Worm (Caenorhabditis elegans) whole organism, L4 larva: ENCODE measurements around the gene srx-19.

Experiments used
- F10B5.3 ChIP-seq: sonication (generic microtip); optimal IDR thresholded peaks from 2 replicates; lab custom pipeline; 2016; ENCODE audit warnings: mild to moderate bottlenecking, missing genetic modification characterization, missing compliant biosample characterization
- F26F4.8 ChIP-seq: fragments of 200-800 bp; sonication (Bioruptor generic); conservative IDR thresholded peaks from 2 replicates; pipeline ENCODE4 v1.3.6; 2022; ENCODE audit warnings: missing genetic modification characterization, missing compliant biosample characterization
- F37D6.2 ChIP-seq: sonication (generic microtip); optimal IDR thresholded peaks from 2 replicates; lab custom pipeline; 2016; ENCODE audit warnings: mild to moderate bottlenecking, missing genetic modification characterization, missing compliant biosample characterization
- T20F7.1 ChIP-seq: fragments of 200-800 bp; sonication (Bioruptor generic); optimal IDR thresholded peaks from 2 replicates; lab custom pipeline; 2018; ENCODE audit warnings: mild to moderate bottlenecking, missing genetic modification characterization, missing compliant biosample characterization
- Y105C5A.15 ChIP-seq: fragments of 200-800 bp; sonication (Bioruptor generic); IDR thresholded peaks from 2 replicates; pipeline ENCODE4 v1.3.6; 2022; ENCODE audit warnings: missing genetic modification characterization, missing compliant biosample characterization
- Y48G9A.11 ChIP-seq: fragments of 200-800 bp; sonication (Bioruptor generic); IDR thresholded peaks from 2 replicates; pipeline ENCODE4 v1.3.6; 2022; ENCODE audit warnings: missing genetic modification reagents, missing genetic modification characterization, missing compliant biosample characterization
- Y5F2A.4 ChIP-seq: fragments of 200-800 bp; sonication (Bioruptor generic); optimal IDR thresholded peaks from 2 replicates; lab custom pipeline; 2018; ENCODE audit warnings: mild to moderate bottlenecking, missing genetic modification characterization, missing compliant biosample characterization
- Y75B8A.6 ChIP-seq: fragments of 200-800 bp; sonication (Bioruptor generic); IDR thresholded peaks from 2 replicates; pipeline ENCODE4 v1.3.6; 2022; ENCODE audit warnings: missing genetic modification reagents, missing genetic modification characterization, missing compliant biosample characterization
- ama-1 ChIP-seq: fragments of 150-350 bp; optimal IDR thresholded peaks from 2 replicates; lab custom pipeline; 2014; ENCODE audit warnings: inconsistent platforms, mixed read lengths
- arid-1 ChIP-seq: fragments of 200-800 bp; sonication (Bioruptor generic); conservative IDR thresholded peaks from 2 replicates; pipeline ENCODE4 v1.3.6; 2022; ENCODE audit warnings: missing genetic modification reagents, missing genetic modification characterization, missing compliant biosample characterization
- attf-4 ChIP-seq: sonication (generic microtip); optimal IDR thresholded peaks from 3 replicates; lab custom pipeline; 2017; ENCODE audit warnings: missing biosample characterization, missing genetic modification characterization
- ceh-20 ChIP-seq: fragments of 200-800 bp; sonication (Bioruptor generic); IDR thresholded peaks from 2 replicates; pipeline ENCODE4 v1.3.6; 2022; ENCODE audit warnings: missing genetic modification reagents, missing genetic modification characterization, missing compliant biosample characterization
- ceh-28 ChIP-seq: fragments of 150-350 bp; optimal IDR thresholded peaks from 2 replicates; lab custom pipeline; 2014; ENCODE audit warnings: missing biosample characterization, missing genetic modification reagents, missing genetic modification characterization
- ceh-32 ChIP-seq: sonication (generic microtip); optimal IDR thresholded peaks from 2 replicates; lab custom pipeline; 2016; ENCODE audit warnings: mild to moderate bottlenecking, missing genetic modification characterization, missing compliant biosample characterization; ENCODE audit not compliant: poor library complexity
- ces-1 ChIP-seq: fragments of 150-350 bp; sonication (generic microtip); optimal IDR thresholded peaks from 4 replicates; lab custom pipeline; 2014; ENCODE audit warnings: missing biosample characterization, missing genetic modification reagents, missing genetic modification characterization
- ctbp-1 ChIP-seq: fragments of 200-800 bp; sonication (Bioruptor generic); IDR thresholded peaks from 2 replicates; pipeline ENCODE4 v1.3.6; 2022; ENCODE audit warnings: missing genetic modification reagents, missing genetic modification characterization, missing compliant biosample characterization
- daf-12 ChIP-seq: fragments of 150-350 bp; optimal IDR thresholded peaks from 2 replicates; lab custom pipeline; 2014; ENCODE audit warnings: missing biosample characterization, missing genetic modification reagents, missing genetic modification characterization
- daf-16 ChIP-seq, 3 experiments: sonication (generic microtip); optimal IDR thresholded peaks; 2 replicates each; lab custom pipeline; 2016 to 2017; ENCODE audit warnings: missing genetic modification characterization in 3 of 3, missing genetic modification reagents in 3 of 3, mild to moderate bottlenecking in 2 of 3, missing compliant biosample characterization in 2 of 3, missing biosample characterization in 1 of 3, moderate library complexity in 1 of 3
- daf-19 ChIP-seq: fragments of 200-800 bp; sonication (Bioruptor generic); conservative IDR thresholded peaks from 2 replicates; pipeline ENCODE4 v1.3.6; 2022; ENCODE audit warnings: missing genetic modification characterization, missing compliant biosample characterization
- dmd-8 ChIP-seq: fragments of 200-800 bp; sonication (Bioruptor generic); IDR thresholded peaks from 2 replicates; pipeline ENCODE4 v1.3.6; 2022; ENCODE audit warnings: missing genetic modification characterization, missing compliant biosample characterization
- dve-1 ChIP-seq: sonication (generic microtip); optimal IDR thresholded peaks from 2 replicates; lab custom pipeline; 2017; ENCODE audit warnings: antibody characterized with exemption, mild to moderate bottlenecking, missing genetic modification characterization, missing compliant biosample characterization; ENCODE audit not compliant: insufficient read depth
- hif-1 ChIP-seq, 2 experiments: sonication (generic microtip); optimal IDR thresholded peaks; 2 replicates each; lab custom pipeline; 2016 to 2017; ENCODE audit warnings: missing compliant biosample characterization in 2 of 2, missing genetic modification characterization in 2 of 2, missing genetic modification reagents in 2 of 2, missing genotype in 2 of 2, mild to moderate bottlenecking in 1 of 2
- hlh-11 ChIP-seq: fragments of 200-800 bp; sonication (Bioruptor generic); optimal IDR thresholded peaks from 2 replicates; lab custom pipeline; 2018; ENCODE audit warnings: mild to moderate bottlenecking, missing genetic modification characterization, missing compliant biosample characterization
- hmg-1.1 ChIP-seq: fragments of 200-800 bp; sonication (Bioruptor generic); IDR thresholded peaks from 2 replicates; pipeline ENCODE4 v1.3.6; 2022; ENCODE audit warnings: missing genetic modification reagents, missing genetic modification characterization, missing compliant biosample characterization
- lin-1 ChIP-seq: fragments of 200-800 bp; sonication (Bioruptor generic); IDR thresholded peaks from 2 replicates; pipeline ENCODE4 v1.3.6; 2022; ENCODE audit warnings: missing genetic modification reagents, missing genetic modification characterization, missing compliant biosample characterization
- lin-13 ChIP-seq: fragments of 150-350 bp; optimal IDR thresholded peaks from 2 replicates; lab custom pipeline; 2014; ENCODE audit warnings: missing biosample characterization, missing genetic modification reagents, missing genetic modification characterization
- lin-38 ChIP-seq: fragments of 200-800 bp; sonication (Bioruptor generic); IDR thresholded peaks from 2 replicates; pipeline ENCODE4 v1.3.6; 2022; ENCODE audit warnings: missing genetic modification reagents, missing genetic modification characterization, missing compliant biosample characterization
- lin-39 ChIP-seq: fragments of 150-350 bp; optimal IDR thresholded peaks from 2 replicates; lab custom pipeline; 2014; ENCODE audit warnings: missing biosample characterization, missing genetic modification reagents, missing genetic modification characterization
- lir-3 ChIP-seq: sonication (generic microtip); optimal IDR thresholded peaks from 2 replicates; lab custom pipeline; 2016; ENCODE audit warnings: mild to moderate bottlenecking, missing genetic modification characterization, missing compliant biosample characterization
- lsy-2 ChIP-seq, 2 experiments: fragments of 150-350 bp in 1 of 2; sonication (generic microtip) in 1 of 2; optimal IDR thresholded peaks; 2 replicates each; lab custom pipeline; 2014 to 2017; ENCODE audit warnings: missing biosample characterization in 2 of 2, missing genetic modification characterization in 2 of 2
- madf-9 ChIP-seq: fragments of 200-800 bp; sonication (Bioruptor generic); conservative IDR thresholded peaks from 2 replicates; pipeline ENCODE4 v1.3.6; 2022; ENCODE audit warnings: missing genetic modification reagents, missing genetic modification characterization, missing compliant biosample characterization
- mep-1 ChIP-seq: fragments of 150-350 bp; sonication (generic microtip); optimal IDR thresholded peaks from 3 replicates; lab custom pipeline; 2014; ENCODE audit warnings: missing biosample characterization, missing genetic modification characterization
- mxl-3 ChIP-seq: fragments of 200-800 bp; sonication (Bioruptor generic); optimal IDR thresholded peaks from 2 replicates; lab custom pipeline; 2018; ENCODE audit warnings: mild to moderate bottlenecking, missing genetic modification characterization, missing compliant biosample characterization
- nhr-11 ChIP-seq: fragments of 150-350 bp; optimal IDR thresholded peaks from 2 replicates; lab custom pipeline; 2014; ENCODE audit warnings: missing biosample characterization, missing genetic modification characterization
- nhr-237 ChIP-seq: sonication (generic microtip); optimal IDR thresholded peaks from 2 replicates; lab custom pipeline; 2017; ENCODE audit warnings: missing biosample characterization, missing genetic modification characterization
- nhr-25 ChIP-seq: sonication (generic microtip); optimal IDR thresholded peaks from 2 replicates; lab custom pipeline; 2017; ENCODE audit warnings: missing genetic modification characterization, mild to moderate bottlenecking, missing compliant biosample characterization, antibody characterized with exemption, moderate library complexity, borderline replicate concordance; ENCODE audit not compliant: insufficient read depth
- nhr-41 ChIP-seq: fragments of 200-800 bp; sonication (Bioruptor generic); IDR thresholded peaks from 2 replicates; pipeline ENCODE4 v1.3.6; 2022; ENCODE audit warnings: missing genetic modification reagents, missing genetic modification characterization, missing compliant biosample characterization
- pha-4 ChIP-seq, 2 experiments: fragments of 150-350 bp in 1 of 2; fragments of 200-800 bp in 1 of 2; sonication (Bioruptor generic) in 1 of 2; IDR thresholded peaks in 1 of 2; optimal IDR thresholded peaks in 1 of 2; 2 replicates each; pipeline versions ENCODE4 v1.3.6 to Lab custom; 2014 to 2022; ENCODE audit warnings: missing genetic modification characterization in 2 of 2, missing genetic modification reagents in 2 of 2, missing biosample characterization in 1 of 2, missing compliant biosample characterization in 1 of 2
- php-3 ChIP-seq: fragments of 200-800 bp; sonication (Bioruptor generic); IDR thresholded peaks from 2 replicates; pipeline ENCODE4 v1.3.6; 2022; ENCODE audit warnings: missing genetic modification reagents, missing genetic modification characterization, missing compliant biosample characterization
- rbr-2 ChIP-seq: sonication (generic microtip); optimal IDR thresholded peaks from 2 replicates; lab custom pipeline; 2016; ENCODE audit warnings: missing genotype, missing genetic modification characterization, missing compliant biosample characterization
- skn-1 ChIP-seq: fragments of 150-350 bp; optimal IDR thresholded peaks from 2 replicates; lab custom pipeline; 2014; ENCODE audit warnings: missing biosample characterization, missing genetic modification characterization
- snpc-1.2 ChIP-seq: fragments of 200-800 bp; sonication (Bioruptor generic); IDR thresholded peaks from 2 replicates; pipeline ENCODE4 v1.3.6; 2022; ENCODE audit warnings: missing genetic modification reagents, missing genetic modification characterization, missing compliant biosample characterization
- snpc-4 ChIP-seq: fragments of 150-350 bp; optimal IDR thresholded peaks from 2 replicates; lab custom pipeline; 2014; ENCODE audit warnings: missing biosample characterization, missing genetic modification characterization
- spr-1 ChIP-seq: sonication (generic microtip); optimal IDR thresholded peaks from 2 replicates; lab custom pipeline; 2016; ENCODE audit warnings: mild to moderate bottlenecking, missing genetic modification characterization, missing compliant biosample characterization
- unc-130 ChIP-seq: sonication (generic microtip); optimal IDR thresholded peaks from 2 replicates; lab custom pipeline; 2016; ENCODE audit warnings: missing genetic modification reagents, missing genetic modification characterization, missing compliant biosample characterization
- vab-7 ChIP-seq: fragments of 200-800 bp; sonication (Bioruptor generic); IDR thresholded peaks from 2 replicates; pipeline ENCODE4 v1.3.6; 2022; ENCODE audit warnings: missing genetic modification reagents, missing genetic modification characterization, missing compliant biosample characterization
- zag-1 ChIP-seq: fragments of 150-350 bp; optimal IDR thresholded peaks from 2 replicates; lab custom pipeline; 2014; ENCODE audit warnings: missing biosample characterization, missing genetic modification characterization
- zfp-2 ChIP-seq: sonication (generic microtip); optimal IDR thresholded peaks from 2 replicates; lab custom pipeline; 2016; ENCODE audit warnings: mild to moderate bottlenecking, missing genetic modification characterization, missing compliant biosample characterization
- zip-11 ChIP-seq: fragments of 200-800 bp; sonication (Bioruptor generic); IDR thresholded peaks from 2 replicates; pipeline ENCODE4 v1.3.6; 2022; ENCODE audit warnings: missing genetic modification characterization, missing compliant biosample characterization
- ztf-11 ChIP-seq: fragments of 150-350 bp; optimal IDR thresholded peaks from 2 replicates; lab custom pipeline; 2014; ENCODE audit warnings: missing biosample characterization, missing genetic modification characterization

srx-19 gene

ce11 chrIV:6839091-6839522 is 34.0 kb upstream of the srx-19 start (continued):
- TF ChIP-seq hmg-1.1, result peak; percentile 79
- peak; percentile 84 for TF ChIP-seq ctbp-1 (GFP tag; lab: Robert Waterston, UW)
- TF ChIP-seq F37D6.2 (tag; lab: Kevin White, UChicago), result peak; percentile 51
- peak; percentile 85 for TF ChIP-seq nhr-11 (tag; lab: Kevin White, UChicago)
- peak; percentile 27; the same call in 1 of the 2 replicates for TF ChIP-seq vab-7 (GFP tag; lab: Robert Waterston, UW)
- no peak for TF ChIP-seq lin-39 (tag; lab: Kevin White, UChicago)
- TF ChIP-seq ztf-11, result no peak
- no peak for TF ChIP-seq nhr-237 (tag; lab: Kevin White, UChicago)
- TF ChIP-seq lin-1, result 0 out of 2 replicates have a peak, but pooled peaks have one; percentile 37
- TF ChIP-seq daf-19 (GFP tag; lab: Robert Waterston, UW), result no peak
- no peak for TF ChIP-seq zip-11 (GFP tag; lab: Robert Waterston, UW)
- peak; percentile 45; the same call in 1 of the 2 replicates for TF ChIP-seq lin-38 (GFP tag; lab: Robert Waterston, UW)
- no peak for TF ChIP-seq ces-1 (GFP tag; lab: Kevin White, UChicago)
- TF ChIP-seq skn-1 (tag; lab: Kevin White, UChicago), result no peak
- no peak for TF ChIP-seq dmd-8 (GFP tag; lab: Robert Waterston, UW)
- peak in 1 of 2 experiments; percentile 54 for TF ChIP-seq daf-16 (GFP tag; optimal IDR thresholded peaks at IDR 0.05; lab: Kevin White, UChicago)
- TF ChIP-seq daf-16 (tag; optimal IDR thresholded peaks at IDR 0.05; lab: Kevin White, UChicago), result peak; percentile 83
- no peak for TF ChIP-seq attf-4 (tag; lab: Kevin White, UChicago)
- TF ChIP-seq mxl-3 (GFP tag; lab: Kevin White, UChicago), result no peak
- TF ChIP-seq Y105C5A.15, result no peak
- peak; percentile 82 for TF ChIP-seq rbr-2
- no peak for TF ChIP-seq lin-13 (GFP tag; lab: Kevin White, UChicago)
- TF ChIP-seq unc-130 (GFP tag; lab: Kevin White, UChicago), result no peak
- TF ChIP-seq mep-1 (tag; lab: Kevin White, UChicago), result peak; percentile 86
- TF ChIP-seq F10B5.3 (tag; lab: Kevin White, UChicago), result peak; percentile 38
- no peak for TF ChIP-seq snpc-4 (tag; lab: Kevin White, UChicago)
- TF ChIP-seq snpc-1.2 (GFP tag; lab: Robert Waterston, UW), result no peak
- TF ChIP-seq lsy-2 (tag; optimal IDR thresholded peaks at IDR 0.05; lab: Kevin White, UChicago), result peak; percentile 48 to 80
- TF ChIP-seq madf-9 (GFP tag; lab: Robert Waterston, UW), result no peak
- TF ChIP-seq hif-1 (tag; optimal IDR thresholded peaks at IDR 0.05; lab: Kevin White, UChicago), result peak in 1 of 2 experiments; percentile 93
- TF ChIP-seq Y48G9A.11 (GFP tag; lab: Robert Waterston, UW), result no peak
- TF ChIP-seq daf-12 (tag; lab: Kevin White, UChicago), result no peak
- TF ChIP-seq nhr-25, result no peak
- peak; percentile 96 for TF ChIP-seq hlh-11
- TF ChIP-seq F26F4.8 (GFP tag; lab: Robert Waterston, UW), result no peak
- no peak for TF ChIP-seq ceh-32 (tag; lab: Kevin White, UChicago)
- no peak for TF ChIP-seq arid-1 (GFP tag; lab: Robert Waterston, UW)
- peak; percentile 55 for TF ChIP-seq T20F7.1 (GFP tag; lab: Kevin White, UChicago)
- TF ChIP-seq spr-1 (tag; lab: Kevin White, UChicago), result peak; percentile 40
- TF ChIP-seq zag-1 (tag; lab: Kevin White, UChicago), result no peak
- peak; percentile 79 for TF ChIP-seq ceh-20
- TF ChIP-seq lir-3, result no peak
- no peak for TF ChIP-seq zfp-2
- no peak for TF ChIP-seq Y5F2A.4
- peak; percentile 54 for TF ChIP-seq pha-4 (GFP tag; IDR thresholded peaks at IDR 0.05; lab: Robert Waterston, UW)
- TF ChIP-seq pha-4 (tag; optimal IDR thresholded peaks at IDR 0.05; lab: Kevin White, UChicago), result peak; percentile 89
- TF ChIP-seq php-3 (GFP tag; lab: Robert Waterston, UW), result peak; percentile 70
- TF ChIP-seq nhr-41 (GFP tag; lab: Robert Waterston, UW), result no peak
- peak; percentile 93 for TF ChIP-seq dve-1 (tag; lab: Kevin White, UChicago)
- TF ChIP-seq Y75B8A.6 (GFP tag; lab: Robert Waterston, UW), result no peak
- no peak for TF ChIP-seq ceh-28 (tag; lab: Kevin White, UChicago)
- no peak for TF ChIP-seq ama-1 (lab: Kevin White, UChicago)
